Fruit fly (Drosophila melanogaster): ENCODE measurements around the gene SF1.

Gene SF1

dm6 chr3R:17550827-17551468, 10.7 kb downstream of the SF1 start (continued):
- TF ChIP-seq Xbp1 (GFP tag; optimal IDR thresholded peaks at IDR 0.05) (peak; percentile 62), stc (GFP tag; IDR thresholded peaks at IDR 0.05) (no peak), trem (tag; optimal IDR thresholded peaks at IDR 0.05) (peak; percentile 58), sug (tag; optimal IDR thresholded peaks at IDR 0.05) (no peak), CG1529 (GFP tag; optimal IDR thresholded peaks at IDR 0.05) (peak; percentile 45), CG12219 (GFP tag; optimal IDR thresholded peaks at IDR 0.05) (peak; percentile 59), CG5953 (GFP tag; IDR thresholded peaks at IDR 0.05) (0 out of 2 replicates have a peak, but pooled peaks have one; percentile 18), Sry-δ (GFP tag; optimal IDR thresholded peaks at IDR 0.05) (no peak), zf30C (GFP tag; optimal IDR thresholded peaks at IDR 0.05) (peak; percentile 79), CG30431 (GFP tag; optimal IDR thresholded peaks at IDR 0.05) (peak; percentile 26), unpg (GFP tag; optimal IDR thresholded peaks at IDR 0.05) (peak; percentile 68), CG17328 (GFP tag; IDR thresholded peaks at IDR 0.05) (peak; percentile 49; the same call in 1 of the 2 replicates), CG11247 (GFP tag; IDR thresholded peaks at IDR 0.05) (no peak), Lim3 (GFP tag; IDR thresholded peaks at IDR 0.05) (no peak), ac (GFP tag; optimal IDR thresholded peaks at IDR 0.05) (peak; percentile 27), CG13624 (GFP tag; optimal IDR thresholded peaks at IDR 0.05) (peak; percentile 28), CG8359 (GFP tag; optimal IDR thresholded peaks at IDR 0.05; ENCODE audit: borderline replicate concordance) (peak; percentile 18), Lhr (GFP tag; optimal IDR thresholded peaks at IDR 0.05) (peak; percentile 49), CG6175 (GFP tag; IDR thresholded peaks at IDR 0.05) (no peak), oc (tag; optimal IDR thresholded peaks at IDR 0.05) (peak; percentile 19), Pdp1 (GFP tag; optimal IDR thresholded peaks at IDR 0.05) (peak in 1 of 2 experiments; percentile 3), CHES-1-like (GFP tag; optimal IDR thresholded peaks at IDR 0.05) (no peak), CG2875 (GFP tag; optimal IDR thresholded peaks at IDR 0.05) (no peak), dpn (GFP tag; optimal IDR thresholded peaks at IDR 0.05) (peak; percentile 25 to 44), CG32767 (GFP tag; IDR thresholded peaks at IDR 0.05) (0 out of 2 replicates have a peak, but pooled peaks have one; percentile 26), CG6765 (GFP tag; optimal IDR thresholded peaks at IDR 0.05) (no peak), Bteb2 (GFP tag; optimal IDR thresholded peaks at IDR 0.05) (no peak), CG17829 (tag; optimal IDR thresholded peaks at IDR 0.05) (peak; percentile 63), Dek (tag; optimal IDR thresholded peaks at IDR 0.05) (peak; percentile 7), Rx (GFP tag; IDR thresholded peaks at IDR 0.05) (0 out of 2 replicates have a peak, but pooled peaks have one; percentile 28), z (GFP tag; IDR thresholded peaks at IDR 0.05) (no peak), insv (GFP tag; optimal IDR thresholded peaks at IDR 0.05) (no peak), CG3065 (GFP tag; optimal IDR thresholded peaks at IDR 0.05) (no peak), Poxn (GFP tag; IDR thresholded peaks at IDR 0.05) (no peak), cwo (GFP tag; optimal IDR thresholded peaks at IDR 0.05) (peak; percentile 12), CG11398 (GFP tag; optimal IDR thresholded peaks at IDR 0.05) (peak; percentile 28), CG9876 (GFP tag; optimal IDR thresholded peaks at IDR 0.05) (peak; percentile 13), CG11695 (GFP tag; IDR thresholded peaks at IDR 0.05) (no peak), CG4328 (GFP tag; optimal IDR thresholded peaks at IDR 0.05) (no peak), CG30403 (GFP tag; optimal IDR thresholded peaks at IDR 0.05) (peak; percentile 44), hkb (optimal IDR thresholded peaks at IDR 0.05) (no peak), hkb (GFP tag; IDR thresholded peaks at IDR 0.05) (0 out of 2 replicates have a peak, but pooled peaks have one; percentile 11), crp (GFP tag; optimal IDR thresholded peaks at IDR 0.05) (no peak), ewg (GFP tag; optimal IDR thresholded peaks at IDR 0.05) (peak; percentile 49), jing (GFP tag; optimal IDR thresholded peaks at IDR 0.05) (peak; percentile 7), CG18262 (tag; optimal IDR thresholded peaks at IDR 0.05) (peak; percentile 63), lilli (GFP tag; optimal IDR thresholded peaks at IDR 0.05) (peak; percentile 39), CG7786 (GFP tag; optimal IDR thresholded peaks at IDR 0.05) (no peak), CG34422 (GFP tag; IDR thresholded peaks at IDR 0.05) (no peak), Optix (GFP tag; IDR thresholded peaks at IDR 0.05) (0 out of 3 replicates have a peak, but pooled peaks have one; percentile 9)
